Worm (Caenorhabditis elegans): ENCODE data around the gene nceh-1.

nceh-1 gene

ce11 chrV:19370189-19370588 lies 7.1 kb upstream of the nceh-1 start, which contains the start of gene Y43F8A.1:
Gene Y43F8A.1, plus strand, starts transcription at chrV:19370489.
- TF ChIP-seq F10B5.3 (tag; optimal IDR thresholded peaks at IDR 0.05) (no peak), ZK546.5 (tag; optimal IDR thresholded peaks at IDR 0.05) (no peak), skn-1 (tag; optimal IDR thresholded peaks at IDR 0.05) (no peak), zag-1 (tag; optimal IDR thresholded peaks at IDR 0.05) (no peak), nhr-111 (GFP tag; optimal IDR thresholded peaks at IDR 0.05) (no peak), hlh-30 (tag; optimal IDR thresholded peaks at IDR 0.05; ENCODE audit: insufficient read depth) (no peak), unc-39 (tag; optimal IDR thresholded peaks at IDR 0.05) (no peak), mdl-1 (tag; optimal IDR thresholded peaks at IDR 0.05) (no peak)

- no peak for TF ChIP-seq zfp-3 (GFP tag; conservative IDR thresholded peaks at IDR 0.05)
- TF ChIP-seq mes-2 (tag; optimal IDR thresholded peaks at IDR 0.05; ENCODE audit: poor library complexity, severe bottlenecking), result no peak
- no peak for TF ChIP-seq dmd-9 (GFP tag; IDR thresholded peaks at IDR 0.05)
Observed at ce11 chrV:19371253-19371652, 6.0 kb upstream of the nceh-1 start, which contains the start of gene Y43F8A.2. Gene Y43F8A.2, plus strand, starts transcription at chrV:19371553.

DNA sequence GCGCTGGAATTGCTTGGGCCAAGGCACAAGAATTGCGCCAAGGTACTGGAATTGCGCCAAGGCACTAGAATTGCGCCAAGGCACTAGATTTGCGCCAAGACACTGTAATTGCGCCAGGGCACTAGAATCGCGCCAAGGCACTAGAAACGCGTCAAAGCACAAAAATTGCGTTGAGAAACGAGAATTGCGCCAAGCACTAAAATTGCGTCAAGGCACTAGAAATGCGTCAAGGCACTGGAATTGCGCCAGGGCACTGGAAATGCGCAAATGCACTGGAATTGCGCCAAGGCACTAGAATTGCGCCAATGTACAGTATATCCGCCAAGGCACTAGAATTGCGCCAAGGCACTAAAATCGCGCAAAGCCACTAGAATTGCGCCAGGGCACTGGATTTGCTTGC lies 5.5 kb upstream of the nceh-1 start:
- TF ChIP-seq mes-2 (tag; optimal IDR thresholded peaks at IDR 0.05; ENCODE audit: poor library complexity, severe bottlenecking) (no peak), ceh-44 (GFP tag; IDR thresholded peaks at IDR 0.05) (no peak), ceh-20 (GFP tag; IDR thresholded peaks at IDR 0.05) (no peak), R02D3.7 (tag; optimal IDR thresholded peaks at IDR 0.05) (no peak), snpc-4 (tag; optimal IDR thresholded peaks at IDR 0.05) (no peak), zfp-3 (GFP tag; conservative IDR thresholded peaks at IDR 0.05) (no peak), egl-27 (tag; optimal IDR thresholded peaks at IDR 0.05) (no peak), F44E2.7 (GFP tag; IDR thresholded peaks at IDR 0.05) (no peak), ZK546.5 (tag; optimal IDR thresholded peaks at IDR 0.05) (no peak), hlh-30 (tag; optimal IDR thresholded peaks at IDR 0.05; ENCODE audit: insufficient read depth) (no peak), unc-130 (GFP tag; optimal IDR thresholded peaks at IDR 0.05) (no peak), F26F4.8 (GFP tag; conservative IDR thresholded peaks at IDR 0.05) (no peak), dmd-9 (GFP tag; IDR thresholded peaks at IDR 0.05) (no peak), fkh-10 (GFP tag; optimal IDR thresholded peaks at IDR 0.05) (no peak), F49E8.2 (tag; optimal IDR thresholded peaks at IDR 0.05; ENCODE audit: borderline replicate concordance) (no peak), nhr-48 (tag; optimal IDR thresholded peaks at IDR 0.05) (no peak), snpc-1.2 (GFP tag; IDR thresholded peaks at IDR 0.05) (no peak), lin-39 (tag; optimal IDR thresholded peaks at IDR 0.05) (no peak), F10B5.3 (tag; optimal IDR thresholded peaks at IDR 0.05) (no peak), sdz-12 (GFP tag; optimal IDR thresholded peaks at IDR 0.05) (no peak)

- TF ChIP-seq rbr-2 (tag; optimal IDR thresholded peaks at IDR 0.05), result no peak
- TF ChIP-seq ceh-32 (tag; optimal IDR thresholded peaks at IDR 0.05; ENCODE audit: poor library complexity), result no peak
Observed at ce11 chrV:19380968-19381367, 3.7 kb downstream of the nceh-1 start, which contains the start of gene srw-84. Gene srw-84, plus strand, starts transcription at chrV:19381268.

ce11 chrV:19390029-19390428 lies 12.8 kb downstream of the nceh-1 start, which contains the start of gene slcr-46.2:
Gene slcr-46.2, minus strand, starts transcription at chrV:19390129.
- no peak for TF ChIP-seq nhr-28 (tag; optimal IDR thresholded peaks at IDR 0.05)

ce11 chrV:19391242-19391641 lies 14.0 kb downstream of the nceh-1 start:
- peak; percentile 22; the same call in 1 of the 2 replicates for TF ChIP-seq hmg-1.1 (GFP tag; IDR thresholded peaks at IDR 0.05)
- TF ChIP-seq mdl-1 (tag; optimal IDR thresholded peaks at IDR 0.05), result peak in 1 of 2 experiments; percentile 26
- no peak for TF ChIP-seq hif-1 (tag; optimal IDR thresholded peaks at IDR 0.05)
- TF ChIP-seq madf-5 (GFP tag; IDR thresholded peaks at IDR 0.05), result no peak
- TF ChIP-seq mxl-3 (GFP tag; optimal IDR thresholded peaks at IDR 0.05), result no peak
- TF ChIP-seq madf-9 (GFP tag; conservative IDR thresholded peaks at IDR 0.05), result no peak
- no peak for TF ChIP-seq spr-3 (GFP tag; optimal IDR thresholded peaks at IDR 0.05)

Data from whole organism, L4 larva.